Worm (Caenorhabditis elegans) whole organism, early embryonic: ENCODE measurements around the gene lap-1.

ENCODE experiments used
- F13C5.2 ChIP-seq: sonication (generic microtip); optimal IDR thresholded peaks from 2 replicates; lab custom pipeline; 2017; ENCODE audit warnings: mild to moderate bottlenecking, missing genetic modification characterization, inconsistent platforms, missing compliant biosample characterization
- aly-1 ChIP-seq: sonication (generic microtip); optimal IDR thresholded peaks from 2 replicates; lab custom pipeline; 2016; ENCODE audit warnings: missing genetic modification characterization, missing compliant biosample characterization
- ama-1 ChIP-seq: fragments of 150-350 bp; optimal IDR thresholded peaks from 2 replicates; lab custom pipeline; 2014
- ceh-36 ChIP-seq: sonication (generic microtip); optimal IDR thresholded peaks from 2 replicates; lab custom pipeline; 2016; ENCODE audit warnings: missing genetic modification characterization, inconsistent platforms, missing compliant biosample characterization
- ets-7 ChIP-seq: sonication (generic microtip); optimal IDR thresholded peaks from 2 replicates; lab custom pipeline; 2016; ENCODE audit warnings: missing genotype, missing genetic modification characterization, missing compliant biosample characterization
- flt-1 ChIP-seq: fragments of 200-800 bp; sonication (Bioruptor generic); IDR thresholded peaks from 2 replicates; pipeline ENCODE4 v1.3.6; 2022; ENCODE audit warnings: missing genetic modification characterization, missing compliant biosample characterization
- hmbx-1 ChIP-seq: sonication (generic microtip); optimal IDR thresholded peaks from 2 replicates; lab custom pipeline; 2016; ENCODE audit warnings: mild to moderate bottlenecking, missing genetic modification characterization, missing compliant biosample characterization
- hmg-4 ChIP-seq: fragments of 200-800 bp; sonication (Bioruptor generic); optimal IDR thresholded peaks from 2 replicates; lab custom pipeline; 2018; ENCODE audit warnings: mild to moderate bottlenecking, missing genetic modification characterization, missing compliant biosample characterization
- hnd-1 ChIP-seq: sonication (generic microtip); optimal IDR thresholded peaks from 2 replicates; lab custom pipeline; 2016; ENCODE audit warnings: missing genetic modification characterization, missing compliant biosample characterization
- pes-1 ChIP-seq: fragments of 200-800 bp; sonication (Bioruptor generic); IDR thresholded peaks from 2 replicates; pipeline ENCODE4 v1.3.6; 2022; ENCODE audit warnings: missing genetic modification reagents, missing genetic modification characterization, missing compliant biosample characterization
- scrt-1 ChIP-seq: fragments of 200-800 bp; sonication (Bioruptor generic); IDR thresholded peaks from 2 replicates; pipeline ENCODE4 v1.3.6; 2022; ENCODE audit warnings: missing genetic modification characterization, missing compliant biosample characterization
- tbx-11 ChIP-seq: fragments of 200-800 bp; sonication (Bioruptor generic); IDR thresholded peaks from 2 replicates; pipeline ENCODE4 v1.3.6; 2022; ENCODE audit warnings: missing genetic modification characterization, missing compliant biosample characterization
- tra-4 ChIP-seq: sonication (generic microtip); optimal IDR thresholded peaks from 2 replicates; lab custom pipeline; 2017; ENCODE audit warnings: missing genetic modification characterization, missing compliant biosample characterization

DNA sequence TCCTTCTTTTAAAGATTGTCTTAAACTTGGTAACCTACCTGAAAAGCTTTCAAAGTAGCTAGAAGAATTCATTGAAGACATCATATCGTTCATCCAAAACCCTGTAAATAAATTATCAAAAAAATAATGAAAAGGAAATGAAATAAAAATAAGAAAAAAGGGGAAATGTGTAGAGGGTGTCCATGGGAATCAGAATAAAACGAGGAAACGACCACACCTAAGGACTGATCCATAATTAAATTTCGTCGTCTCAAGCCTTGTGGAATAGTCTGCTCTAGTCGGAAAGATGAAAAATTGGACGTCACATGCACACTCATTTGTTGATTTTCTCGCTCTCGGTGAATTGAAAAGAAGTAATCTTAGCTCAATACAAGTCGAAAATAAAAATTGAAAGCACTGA, 33.3 kb upstream of the lap-1 start, which contains the start of gene ZK1236.9:
- TF ChIP-seq ama-1 (no peak), tbx-11 (GFP tag; lab: Robert Waterston, UW) (no peak), pes-1 (GFP tag; lab: Robert Waterston, UW) (no peak), hmbx-1 (tag; lab: Kevin White, UChicago) (no peak), aly-1 (tag; lab: Kevin White, UChicago) (no peak), ets-7 (tag; lab: Kevin White, UChicago) (no peak), ceh-36 (tag; lab: Kevin White, UChicago) (no peak), tra-4 (tag; lab: Kevin White, UChicago) (no peak), flt-1 (no peak), F13C5.2 (tag; lab: Kevin White, UChicago) (no peak), hmg-4 (GFP tag; lab: Kevin White, UChicago) (no peak), hnd-1 (tag; lab: Kevin White, UChicago) (no peak), scrt-1 (GFP tag; lab: Robert Waterston, UW) (no peak)
